Worm (Caenorhabditis elegans) whole organism, L1 larva: ENCODE results near the gene str-148.
"Not testable (repeated sequence)": the region's sequence is repeated elsewhere in the genome, so short reads cannot be mapped to it uniquely, and the experiment has no call there.

Experiments
- Y116A8C.19 ChIP-seq: sonication (generic microtip); optimal IDR thresholded peaks from 2 replicates; lab custom pipeline; 2016; ENCODE audit warnings: missing compliant biosample characterization, missing genetic modification characterization, borderline replicate concordance
- ama-1 ChIP-seq: fragments of 150-350 bp; optimal IDR thresholded peaks from 2 replicates; lab custom pipeline; 2014
- ceh-63 ChIP-seq: fragments of 200-800 bp; sonication (Bioruptor generic); optimal IDR thresholded peaks from 2 replicates; lab custom pipeline; 2018; ENCODE audit warnings: mild to moderate bottlenecking, missing genetic modification characterization, missing compliant biosample characterization
- ceh-8 ChIP-seq: fragments of 200-800 bp; sonication (Bioruptor generic); optimal IDR thresholded peaks from 2 replicates; lab custom pipeline; 2018; ENCODE audit warnings: mild to moderate bottlenecking, missing genetic modification characterization, moderate library complexity, missing compliant biosample characterization
- ceh-82 ChIP-seq, 3 experiments: fragments of 150-350 bp in 1 of 3; sonication (generic microtip) in 2 of 3; optimal IDR thresholded peaks; 2 replicates each; lab custom pipeline; 2014 to 2017; ENCODE audit warnings: missing biosample characterization in 3 of 3, missing genetic modification characterization in 3 of 3
- ces-1 ChIP-seq: fragments of 150-350 bp; optimal IDR thresholded peaks from 2 replicates; lab custom pipeline; 2014; ENCODE audit warnings: missing biosample characterization, missing genetic modification reagents, missing genetic modification characterization
- efl-1 ChIP-seq, 4 experiments: fragments of 150-350 bp; optimal IDR thresholded peaks in 3 of 4; peaks in 1 of 4; 1 replicate in 1 of 4; 2 replicates in 3 of 4; lab custom pipeline; 2014; ENCODE audit warnings: missing biosample characterization in 2 of 4, missing genetic modification characterization in 2 of 4, missing genetic modification reagents in 2 of 4
- efl-3 ChIP-seq: fragments of 200-800 bp; sonication (Bioruptor generic); optimal IDR thresholded peaks from 2 replicates; lab custom pipeline; 2018; ENCODE audit warnings: mild to moderate bottlenecking, missing genetic modification characterization, missing compliant biosample characterization
- egl-27 ChIP-seq, 2 experiments: fragments of 150-350 bp in 1 of 2; sonication (generic microtip); optimal IDR thresholded peaks; 3 replicates each; lab custom pipeline; 2017 to 2018; ENCODE audit warnings: missing biosample characterization in 2 of 2, missing genetic modification characterization in 2 of 2, missing genetic modification reagents in 2 of 2
- elt-2 ChIP-seq: sonication (generic microtip); optimal IDR thresholded peaks from 2 replicates; lab custom pipeline; 2016; ENCODE audit warnings: missing genetic modification characterization, mild to moderate bottlenecking, inconsistent platforms, missing compliant biosample characterization, missing genetic modification reagents
- ets-5 ChIP-seq: fragments of 200-800 bp; sonication (Bioruptor generic); IDR thresholded peaks from 2 replicates; pipeline ENCODE4 v1.3.6; 2022; ENCODE audit warnings: missing genetic modification characterization, missing compliant biosample characterization
- fkh-4 ChIP-seq: sonication (generic microtip); optimal IDR thresholded peaks from 2 replicates; lab custom pipeline; 2016; ENCODE audit warnings: missing compliant biosample characterization, missing genetic modification characterization, borderline replicate concordance
- fos-1 ChIP-seq: fragments of 150-350 bp; optimal IDR thresholded peaks from 2 replicates; lab custom pipeline; 2014; ENCODE audit warnings: missing biosample characterization, missing genetic modification characterization
- hlh-17 ChIP-seq: fragments of 200-800 bp; sonication (Bioruptor generic); optimal IDR thresholded peaks from 2 replicates; lab custom pipeline; 2018; ENCODE audit warnings: missing genetic modification characterization, mild to moderate bottlenecking, missing compliant biosample characterization, moderate library complexity, borderline replicate concordance
- hlh-4 ChIP-seq: sonication (generic microtip); optimal IDR thresholded peaks from 2 replicates; lab custom pipeline; 2016; ENCODE audit warnings: mild to moderate bottlenecking, missing genetic modification characterization, missing compliant biosample characterization
- lin-14 ChIP-seq: fragments of 200-800 bp; sonication (Bioruptor generic); optimal IDR thresholded peaks from 2 replicates; lab custom pipeline; 2018; ENCODE audit warnings: mild to moderate bottlenecking, missing genetic modification characterization, moderate library complexity, missing compliant biosample characterization
- lir-3 ChIP-seq: sonication (generic microtip); optimal IDR thresholded peaks from 2 replicates; lab custom pipeline; 2016; ENCODE audit warnings: mild to moderate bottlenecking, missing genetic modification characterization, moderate library complexity, missing compliant biosample characterization; ENCODE audit not compliant: poor library complexity
- mab-9 ChIP-seq: fragments of 200-800 bp; sonication (Bioruptor generic); IDR thresholded peaks from 2 replicates; pipeline ENCODE4 v1.3.6; 2022; ENCODE audit warnings: missing genetic modification reagents, missing genetic modification characterization, missing compliant biosample characterization
- mef-2 ChIP-seq: fragments of 150-350 bp; optimal IDR thresholded peaks from 2 replicates; lab custom pipeline; 2014; ENCODE audit warnings: missing biosample characterization, missing genetic modification characterization
- snpc-4 ChIP-seq: fragments of 150-350 bp; optimal IDR thresholded peaks from 2 replicates; lab custom pipeline; 2014; ENCODE audit warnings: missing biosample characterization, missing genetic modification characterization
- swsn-7 ChIP-seq: sonication (generic microtip); optimal IDR thresholded peaks from 2 replicates; lab custom pipeline; 2016; ENCODE audit warnings: missing genetic modification characterization, missing compliant biosample characterization
- tbx-2 ChIP-seq: sonication (generic microtip); optimal IDR thresholded peaks from 2 replicates; lab custom pipeline; 2016; ENCODE audit warnings: missing genetic modification characterization, missing compliant biosample characterization
- zag-1 ChIP-seq: fragments of 150-350 bp; optimal IDR thresholded peaks from 2 replicates; lab custom pipeline; 2014; ENCODE audit warnings: missing biosample characterization, missing genetic modification characterization
- ztf-11 ChIP-seq, 2 experiments: sonication (generic microtip); optimal IDR thresholded peaks; 2 replicates each; lab custom pipeline; 2016 to 2017; ENCODE audit warnings: missing genetic modification characterization in 2 of 2, missing biosample characterization in 1 of 2, missing compliant biosample characterization in 1 of 2
- ztf-4 ChIP-seq: fragments of 150-350 bp; optimal IDR thresholded peaks from 2 replicates; lab custom pipeline; 2014; ENCODE audit warnings: missing biosample characterization, missing genetic modification characterization

Gene str-148

DNA sequence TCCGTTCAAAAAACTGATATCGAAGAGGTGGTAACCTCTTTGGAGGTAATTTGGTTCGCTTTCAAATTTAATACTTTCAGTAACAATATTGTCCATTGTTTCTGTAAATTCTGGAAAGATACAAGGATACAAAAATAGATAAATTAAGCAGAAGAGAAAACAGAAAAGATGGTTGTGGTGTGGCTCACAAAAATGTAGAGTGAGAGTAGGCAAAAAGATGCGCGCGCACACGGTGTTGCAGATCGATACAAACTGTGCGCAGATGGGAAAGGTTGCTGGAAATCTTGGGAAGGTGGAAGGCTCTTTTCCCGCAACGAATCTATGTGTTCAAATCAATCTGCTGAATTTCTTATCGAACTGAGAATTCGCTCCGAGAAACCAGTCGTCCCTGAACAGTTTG lies 21.1 kb upstream of the str-148 start, which contains the start of gene btb-11:
Gene btb-11, minus strand, starts transcription at position 101 of the 400 bp plus-strand sequence.
- TF ChIP-seq Y116A8C.19 (tag; lab: Kevin White, UChicago); ceh-63; ama-1 (lab: Kevin White, UChicago): not testable (repeated sequence)

DNA sequence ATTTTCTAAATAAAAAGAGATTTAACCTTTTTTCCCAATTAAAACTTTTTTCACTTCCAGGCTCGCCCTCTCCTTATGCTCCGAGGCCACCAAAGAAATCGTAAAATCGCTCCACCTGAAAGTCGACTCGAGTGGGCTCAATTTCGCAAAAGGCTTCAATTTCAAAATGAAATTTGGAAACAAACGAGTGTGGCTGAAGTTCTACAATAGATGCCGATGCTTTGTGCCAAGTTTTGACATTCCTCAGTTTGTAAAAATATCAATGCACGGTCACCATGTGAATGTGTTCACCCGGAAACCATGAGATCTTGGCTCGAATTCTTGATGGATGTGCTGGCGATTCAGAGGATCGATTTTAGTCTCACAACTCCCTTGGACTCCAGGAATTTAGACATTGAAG lies 19.1 kb upstream of the str-148 start, which contains the start of gene M01D1.12:
Gene M01D1.12, plus strand, starts transcription at position 301 of the 400 bp plus-strand sequence.
- TF ChIP-seq mab-9 (GFP tag; lab: Robert Waterston, UW) (no peak), ceh-8 (no peak), lir-3 (no peak)

DNA sequence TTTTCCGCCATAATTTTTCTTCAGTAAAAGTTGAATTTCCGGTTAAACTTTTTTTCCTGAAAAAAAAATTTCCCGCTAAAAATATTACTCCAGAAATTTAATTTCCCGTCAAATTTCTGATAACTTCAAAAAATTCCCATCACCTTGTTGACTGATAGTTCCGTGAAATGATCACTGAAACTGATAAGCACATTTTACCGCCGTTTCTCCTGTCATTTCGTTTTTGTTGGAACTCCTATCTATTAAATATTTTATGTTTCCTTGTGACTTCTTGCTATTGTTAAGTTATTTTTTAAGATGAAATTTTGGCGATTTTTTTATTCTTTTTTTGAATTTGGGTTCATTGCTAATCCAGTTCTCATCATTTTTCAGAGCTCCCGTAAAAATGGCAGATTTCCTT lies 17.2 kb upstream of the str-148 start, which contains the start of gene math-34:
Gene math-34, plus strand, starts transcription at position 371 of the 400 bp plus-strand sequence.
- TF ChIP-seq mef-2 (tag; lab: Kevin White, UChicago) (no peak), elt-2 (tag; lab: Kevin White, UChicago) (peak; percentile 20)
- TF ChIP-seq, all 84 proteins: peak for 1

- TF ChIP-seq snpc-4 (tag; lab: Kevin White, UChicago) (no peak), ztf-4 (no peak), hlh-17 (GFP tag; lab: Kevin White, UChicago) (no peak)
Observed at ce11 chrII:1040464-1040863, 5.3 kb upstream of the str-148 start, which contains the start of gene fbxb-39. Gene fbxb-39, minus strand, starts transcription at chrII:1040564.

DNA sequence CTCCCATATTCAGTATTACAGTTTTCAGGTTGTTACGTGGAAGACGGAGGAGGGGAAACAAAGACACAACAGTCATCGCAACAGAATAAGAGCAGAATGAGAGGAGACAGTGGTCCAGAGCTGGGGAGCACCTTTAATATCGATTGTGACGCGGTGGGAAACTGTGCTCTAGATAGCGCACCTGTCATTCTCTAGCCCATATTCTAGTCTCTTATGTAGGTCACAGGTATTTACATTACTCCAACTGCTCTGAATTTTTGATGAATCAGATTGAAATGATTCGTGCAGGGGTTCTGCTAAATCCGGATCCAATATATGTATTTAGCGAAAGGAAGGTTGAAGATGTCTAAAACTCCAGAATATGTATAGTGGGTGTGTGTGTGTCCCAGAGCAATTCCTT lies 3.6 kb upstream of the str-148 start, which contains the start of gene fbxb-41:
Gene fbxb-41, minus strand, starts transcription at position 101 of the 400 bp plus-strand sequence.
- TF ChIP-seq swsn-7 (tag; lab: Kevin White, UChicago) (no peak), ama-1 (lab: Kevin White, UChicago) (no peak), egl-27 (tag; optimal IDR thresholded peaks at IDR 0.05; lab: Kevin White, UChicago) (no peak), zag-1 (no peak), ceh-82 (tag; optimal IDR thresholded peaks at IDR 0.05; lab: Kevin White, UChicago) (no peak), fos-1 (tag; lab: Kevin White, UChicago) (no peak)
- TF ChIP-seq, all 84 proteins: peak for 0

ce11 chrII:1043932-1044331 lies 1.9 kb upstream of the str-148 start, which contains the start of gene fbxb-45:
Gene fbxb-45, minus strand, starts transcription at chrII:1044032.
- not testable (repeated sequence) for TF ChIP-seq ets-5; tbx-2 (tag; lab: Kevin White, UChicago); egl-27 (tag; optimal IDR thresholded peaks at IDR 0.05; lab: Kevin White, UChicago)

ce11 chrII:1046937-1047336 lies 1.1 kb downstream of the str-148 start:
- no peak for TF ChIP-seq efl-1 (optimal IDR thresholded peaks at IDR 0.05; lab: Kevin White, UChicago)
- peak in 1 of 2 experiments; percentile 34 for TF ChIP-seq efl-1 (GFP tag; optimal IDR thresholded peaks at IDR 0.05 in 1 of 2; lab: Kevin White, UChicago)
- TF ChIP-seq ceh-82 (tag; optimal IDR thresholded peaks at IDR 0.05; lab: Kevin White, UChicago): no peak

DNA sequence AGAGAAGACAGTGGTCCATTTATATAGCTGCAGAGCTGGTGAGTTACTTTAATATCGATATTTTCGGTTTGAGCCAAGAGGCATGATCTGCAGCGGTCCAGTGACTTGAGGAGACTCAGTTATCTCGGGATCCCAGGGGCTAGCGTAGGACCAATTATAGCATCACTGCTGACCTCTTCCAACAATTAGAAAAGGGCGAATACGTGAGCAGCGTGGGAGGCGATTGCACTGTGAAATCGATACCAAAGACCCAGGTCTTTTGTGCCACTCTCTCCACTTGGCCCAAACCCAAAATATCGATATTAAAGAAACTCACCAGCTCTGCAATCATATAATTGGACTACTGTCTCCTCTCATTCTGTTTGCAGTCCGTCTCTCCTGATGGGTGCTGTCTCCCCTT lies 4.1 kb downstream of the str-148 start, which contains the start of gene fbxb-40:
Gene fbxb-40, minus strand, starts transcription at position 101 of the 400 bp plus-strand sequence.
- TF ChIP-seq ces-1: no peak
- TF ChIP-seq fkh-4 (tag; lab: Kevin White, UChicago): no peak
- no peak for TF ChIP-seq hlh-4 (tag; lab: Kevin White, UChicago)
- TF ChIP-seq lin-14 (GFP tag; lab: Kevin White, UChicago): no peak
- no peak for TF ChIP-seq ztf-11 (tag; optimal IDR thresholded peaks at IDR 0.05; lab: Kevin White, UChicago)
- no peak for TF ChIP-seq efl-3 (GFP tag; lab: Kevin White, UChicago)
